Fruit fly (Drosophila melanogaster) whole organism, embryonic: ENCODE data around the gene CG11811.
A peak's percentile ranks its signal among the peaks of the same experiment; 100 is the strongest.

Experiments
- CG10147 ChIP-seq: fragments of 200-800 bp; sonication (Bioruptor generic); optimal IDR thresholded peaks from 2 replicates; lab custom pipeline; 2019; ENCODE audit warnings: missing biosample characterization, mild to moderate bottlenecking, missing genetic modification characterization, moderate library complexity
- CG11093 ChIP-seq: fragments of 200-800 bp; sonication (Bioruptor generic); IDR thresholded peaks from 3 replicates; pipeline ENCODE4 v1.3.6; 2022; ENCODE audit warnings: missing biosample characterization, missing genetic modification characterization
- CG12104 ChIP-seq: fragments of 200-800 bp; sonication (Bioruptor generic); optimal IDR thresholded peaks from 3 replicates; lab custom pipeline; 2016; ENCODE audit warnings: missing biosample characterization, missing genetic modification characterization
- CG1233 ChIP-seq: fragments of 200-800 bp; sonication (Bioruptor generic); optimal IDR thresholded peaks from 4 replicates; lab custom pipeline; 2018; ENCODE audit warnings: missing biosample characterization, mild to moderate bottlenecking, missing genetic modification characterization
- CG13894 ChIP-seq: fragments of 200-800 bp; sonication (Bioruptor generic); optimal IDR thresholded peaks from 3 replicates; lab custom pipeline; 2018; ENCODE audit warnings: missing biosample characterization, mild to moderate bottlenecking, missing genetic modification characterization, moderate library complexity
- CG14050 ChIP-seq: fragments of 200-800 bp; sonication (Bioruptor generic); IDR thresholded peaks from 3 replicates; pipeline ENCODE4 v1.3.6; 2022; ENCODE audit warnings: missing biosample characterization, missing genetic modification characterization
- CG14965 ChIP-seq: fragments of 200-800 bp; sonication (Bioruptor generic); optimal IDR thresholded peaks from 2 replicates; lab custom pipeline; 2016; ENCODE audit warnings: missing biosample characterization, missing genetic modification characterization, borderline replicate concordance
- CG15514 ChIP-seq: fragments of 200-800 bp; sonication (Bioruptor generic); optimal IDR thresholded peaks from 3 replicates; lab custom pipeline; 2017; ENCODE audit warnings: missing biosample characterization, missing genetic modification characterization, mild to moderate bottlenecking, moderate library complexity, missing genetic modification reagents
- CG17829 ChIP-seq: fragments of 200-800 bp; optimal IDR thresholded peaks from 2 replicates; lab custom pipeline; 2019; ENCODE audit warnings: missing biosample characterization, mild to moderate bottlenecking, missing genetic modification characterization, moderate library complexity
- CG31365 ChIP-seq: fragments of 200-800 bp; sonication (Bioruptor generic); optimal IDR thresholded peaks from 2 replicates; lab custom pipeline; 2018; ENCODE audit warnings: missing biosample characterization, mild to moderate bottlenecking, missing genetic modification characterization
- CG4328 ChIP-seq: fragments of 200-800 bp; sonication (Bioruptor generic); optimal IDR thresholded peaks from 3 replicates; lab custom pipeline; 2017; ENCODE audit warnings: missing biosample characterization, missing genetic modification reagents, missing genetic modification characterization
- CG4360 ChIP-seq: fragments of 200-800 bp; sonication (Bioruptor generic); IDR thresholded peaks from 2 replicates; pipeline ENCODE4 v1.3.6; 2022; ENCODE audit warnings: missing biosample characterization, missing genetic modification characterization
- CG6791 ChIP-seq: fragments of 200-800 bp; sonication (Bioruptor generic); IDR thresholded peaks from 3 replicates; pipeline ENCODE4 v1.3.6; 2022; ENCODE audit warnings: missing biosample characterization, missing genetic modification characterization; ENCODE audit not compliant: partially characterized antibody
- CG7271 ChIP-seq: fragments of 200-800 bp; sonication (Bioruptor generic); optimal IDR thresholded peaks from 2 replicates; lab custom pipeline; 2018; ENCODE audit warnings: missing biosample characterization, mild to moderate bottlenecking, missing genetic modification characterization, moderate library complexity
- CG8359 ChIP-seq: fragments of 200-800 bp; sonication (Bioruptor generic); optimal IDR thresholded peaks from 2 replicates; lab custom pipeline; 2017; ENCODE audit warnings: missing biosample characterization, mild to moderate bottlenecking, missing genetic modification characterization, borderline replicate concordance
- Dad ChIP-seq: fragments of 200-800 bp; sonication (Bioruptor generic); optimal IDR thresholded peaks from 3 replicates; lab custom pipeline; 2016; ENCODE audit warnings: missing biosample characterization, missing genetic modification characterization
- Dip2 ChIP-seq: fragments of 200-800 bp; sonication (Bioruptor generic); IDR thresholded peaks from 2 replicates; pipeline ENCODE4 v1.3.6; 2022; ENCODE audit warnings: missing biosample characterization, missing genetic modification characterization
- Dip3 ChIP-seq: fragments of 200-800 bp; sonication (Bioruptor generic); optimal IDR thresholded peaks from 3 replicates; lab custom pipeline; 2016; ENCODE audit warnings: missing biosample characterization, missing genetic modification characterization
- Ets65A ChIP-seq: fragments of 200-800 bp; sonication (Bioruptor generic); peaks from one replicate; lab custom pipeline; 2016; ENCODE audit warnings: missing biosample characterization, missing genetic modification characterization
- HHEX ChIP-seq: fragments of 200-800 bp; sonication (Bioruptor generic); optimal IDR thresholded peaks from 3 replicates; lab custom pipeline; 2017; ENCODE audit warnings: missing biosample characterization, mild to moderate bottlenecking, missing genetic modification characterization, missing genetic modification reagents
- Nf-YB ChIP-seq: fragments of 200-800 bp; sonication (Bioruptor generic); optimal IDR thresholded peaks from 3 replicates; lab custom pipeline; 2019; ENCODE audit warnings: missing biosample characterization, mild to moderate bottlenecking, missing genetic modification characterization, moderate library complexity
- Nf-YC ChIP-seq: fragments of 200-800 bp; optimal IDR thresholded peaks from 3 replicates; lab custom pipeline; 2019; ENCODE audit warnings: missing biosample characterization, mild to moderate bottlenecking, missing genetic modification characterization, moderate library complexity
- Oli ChIP-seq: fragments of 200-800 bp; sonication (Bioruptor generic); optimal IDR thresholded peaks from 2 replicates; lab custom pipeline; 2018; ENCODE audit warnings: missing biosample characterization, mild to moderate bottlenecking, missing genetic modification characterization, moderate library complexity
- Opbp ChIP-seq: fragments of 200-800 bp; sonication (Bioruptor generic); IDR thresholded peaks from 3 replicates; pipeline ENCODE4 v1.3.6; 2022; ENCODE audit warnings: missing biosample characterization, missing genetic modification characterization; ENCODE audit not compliant: partially characterized antibody
- Pdp1 ChIP-seq, 2 experiments: fragments of 200-800 bp; sonication (Bioruptor generic); optimal IDR thresholded peaks; 3 replicates each; lab custom pipeline; 2016; ENCODE audit warnings: missing biosample characterization in 2 of 2, missing genetic modification characterization in 2 of 2, mild to moderate bottlenecking in 1 of 2, moderate library complexity in 1 of 2
- Ptx1 ChIP-seq: fragments of 200-800 bp; sonication (Bioruptor generic); IDR thresholded peaks from 2 replicates; pipeline ENCODE4 v1.3.6; 2022; ENCODE audit warnings: missing biosample characterization, missing genetic modification characterization
- Rfx ChIP-seq: fragments of 200-800 bp; sonication (Bioruptor generic); IDR thresholded peaks from 2 replicates; pipeline ENCODE4 v1.3.6; 2022; ENCODE audit warnings: missing biosample characterization, missing genetic modification characterization
- Side ChIP-seq: fragments of 200-800 bp; sonication (Bioruptor generic); optimal IDR thresholded peaks from 2 replicates; lab custom pipeline; 2016; ENCODE audit warnings: missing biosample characterization, missing genetic modification characterization
- bigmax ChIP-seq: fragments of 200-800 bp; sonication (Bioruptor generic); optimal IDR thresholded peaks from 2 replicates; lab custom pipeline; 2018; ENCODE audit warnings: missing biosample characterization, mild to moderate bottlenecking, missing genetic modification characterization
- caup ChIP-seq: fragments of 200-800 bp; sonication (Bioruptor generic); optimal IDR thresholded peaks from 3 replicates; lab custom pipeline; 2017; ENCODE audit warnings: missing biosample characterization, mild to moderate bottlenecking, missing genetic modification characterization, moderate library complexity; ENCODE audit not compliant: severe bottlenecking
- chm ChIP-seq: fragments of 200-800 bp; sonication (Bioruptor generic); IDR thresholded peaks from 2 replicates; pipeline ENCODE4 v1.3.6; 2022; ENCODE audit warnings: missing biosample characterization, missing genetic modification characterization
- corto ChIP-seq: fragments of 200-800 bp; sonication (Bioruptor generic); optimal IDR thresholded peaks from 2 replicates; lab custom pipeline; 2016; ENCODE audit warnings: missing biosample characterization, mild to moderate bottlenecking, missing genetic modification characterization, moderate library complexity
- crol ChIP-seq: fragments of 200-800 bp; sonication (Bioruptor generic); IDR thresholded peaks from 2 replicates; pipeline ENCODE4 v1.3.6; 2022; ENCODE audit warnings: missing biosample characterization, missing genetic modification characterization
- en ChIP-seq: fragments of 200-800 bp; sonication (Bioruptor generic); optimal IDR thresholded peaks from 2 replicates; lab custom pipeline; 2016; ENCODE audit warnings: missing biosample characterization, missing genetic modification characterization
- fd3F ChIP-seq: fragments of 200-800 bp; sonication (Bioruptor generic); optimal IDR thresholded peaks from 2 replicates; lab custom pipeline; 2018; ENCODE audit warnings: missing biosample characterization, mild to moderate bottlenecking, missing genetic modification characterization, moderate library complexity
- gem ChIP-seq: fragments of 200-800 bp; sonication (Bioruptor generic); optimal IDR thresholded peaks from 2 replicates; lab custom pipeline; 2019; ENCODE audit warnings: missing biosample characterization, mild to moderate bottlenecking, missing genetic modification characterization, moderate library complexity
- gsb-n ChIP-seq: fragments of 200-800 bp; sonication (Bioruptor generic); optimal IDR thresholded peaks from 3 replicates; lab custom pipeline; 2018; ENCODE audit warnings: missing biosample characterization, mild to moderate bottlenecking, missing genetic modification characterization
- hkb ChIP-seq, 2 experiments: fragments of 200-800 bp in 1 of 2; fragments of >200 bp in 1 of 2; sonication (Bioruptor generic) in 1 of 2; IDR thresholded peaks in 1 of 2; optimal IDR thresholded peaks in 1 of 2; 2 replicates each; pipeline versions ENCODE4 v1.3.6 to Lab custom; 2017 to 2022; ENCODE audit warnings: missing biosample characterization in 1 of 2, missing genetic modification characterization in 1 of 2
- jigr1 ChIP-seq: fragments of 200-800 bp; sonication (Bioruptor generic); IDR thresholded peaks from 3 replicates; pipeline ENCODE4 v1.3.6; 2022; ENCODE audit warnings: missing biosample characterization, missing genetic modification characterization
- jing ChIP-seq: fragments of 200-800 bp; sonication (Bioruptor generic); optimal IDR thresholded peaks from 2 replicates; lab custom pipeline; 2018; ENCODE audit warnings: missing biosample characterization, mild to moderate bottlenecking, missing genetic modification characterization
- lola ChIP-seq, 3 experiments: fragments of >200 bp in 2 of 3; fragments of 200-800 bp in 1 of 3; sonication (Bioruptor generic) in 1 of 3; optimal IDR thresholded peaks; 2 replicates each; lab custom pipeline; 2017 to 2019; ENCODE audit warnings: missing biosample characterization in 3 of 3, missing genetic modification characterization in 3 of 3, mild to moderate bottlenecking in 1 of 3, moderate library complexity in 1 of 3
- luna ChIP-seq: fragments of 200-800 bp; sonication (Bioruptor generic); optimal IDR thresholded peaks from 2 replicates; lab custom pipeline; 2016; ENCODE audit warnings: missing biosample characterization, missing genetic modification characterization
- sc ChIP-seq, 3 experiments: fragments of >200 bp in 2 of 3; fragments of 200-800 bp in 1 of 3; sonication (Bioruptor generic) in 1 of 3; optimal IDR thresholded peaks; 2 replicates in 2 of 3; 3 replicates in 1 of 3; lab custom pipeline; 2017; ENCODE audit warnings: mild to moderate bottlenecking in 1 of 3, missing biosample characterization in 1 of 3, missing genetic modification characterization in 1 of 3, missing genetic modification reagents in 1 of 3
- slou ChIP-seq: fragments of 200-800 bp; sonication (Bioruptor generic); optimal IDR thresholded peaks from 3 replicates; lab custom pipeline; 2016; ENCODE audit warnings: missing biosample characterization, missing genetic modification characterization
- tna ChIP-seq: fragments of 200-800 bp; sonication (Bioruptor generic); IDR thresholded peaks from 2 replicates; pipeline ENCODE4 v1.3.6; 2022; ENCODE audit warnings: missing biosample characterization, missing genetic modification characterization; ENCODE audit not compliant: partially characterized antibody
- toy ChIP-seq: fragments of 200-800 bp; sonication (Bioruptor generic); IDR thresholded peaks from 2 replicates; pipeline ENCODE4 v1.3.6; 2022; ENCODE audit warnings: missing biosample characterization, missing genetic modification characterization
- vfl ChIP-seq: fragments of 200-800 bp; sonication (Bioruptor generic); optimal IDR thresholded peaks from 2 replicates; lab custom pipeline; 2016; ENCODE audit warnings: missing biosample characterization, missing genetic modification characterization
- wdn ChIP-seq: fragments of 200-800 bp; sonication (Bioruptor generic); IDR thresholded peaks from 2 replicates; pipeline ENCODE4 v1.3.6; 2022; ENCODE audit warnings: missing biosample characterization, missing genetic modification characterization

The CG11811 gene

dm6 chr3L:10693709-10694403 is 3.0 kb downstream of the CG11811 start, which contains the start of gene ND-13B (continued):
- TF ChIP-seq hkb (optimal IDR thresholded peaks at IDR 0.05; lab: Kevin White, UChicago) (no peak), hkb (GFP tag; IDR thresholded peaks at IDR 0.05; lab: Robert Waterston, UW) (0 out of 2 replicates have a peak, but pooled peaks have one; percentile 14), Dip3 (GFP tag; lab: Kevin White, UChicago) (peak; percentile 10), Dip2 (GFP tag; lab: Robert Waterston, UW) (no peak), Pdp1 (GFP tag; optimal IDR thresholded peaks at IDR 0.05; lab: Kevin White, UChicago) (peak in 1 of 2 experiments; percentile 93), CG4360 (GFP tag; lab: Robert Waterston, UW) (no peak), jigr1 (GFP tag; lab: Robert Waterston, UW) (no peak), toy (GFP tag; lab: Robert Waterston, UW) (no peak), vfl (GFP tag; lab: Kevin White, UChicago) (no peak), wdn (GFP tag; lab: Robert Waterston, UW) (no peak), CG17829 (tag; lab: Kevin White, UChicago) (no peak), CG6791 (GFP tag; lab: Robert Waterston, UW) (peak; percentile 85), CG7271 (tag; lab: Kevin White, UChicago) (no peak), CG14965 (GFP tag; lab: Kevin White, UChicago) (no peak), tna (GFP tag; lab: Robert Waterston, UW) (no peak), CG15514 (GFP tag; lab: Kevin White, UChicago) (peak; percentile 70), fd3F (no peak), CG8359 (GFP tag; lab: Kevin White, UChicago) (no peak), bigmax (GFP tag; lab: Kevin White, UChicago) (no peak), caup (GFP tag; lab: Kevin White, UChicago) (peak; percentile 67), Dad (peak; percentile 33), Oli (tag; lab: Kevin White, UChicago) (no peak), sc (optimal IDR thresholded peaks at IDR 0.05; lab: Kevin White, UChicago) (no peak), sc (GFP tag; optimal IDR thresholded peaks at IDR 0.05; lab: Kevin White, UChicago) (no peak), corto (GFP tag; lab: Kevin White, UChicago) (no peak), CG4328 (GFP tag; lab: Kevin White, UChicago) (no peak), CG1233 (GFP tag; lab: Kevin White, UChicago) (no peak), Side (GFP tag; lab: Kevin White, UChicago) (peak; percentile 0), Nf-YC (tag; lab: Kevin White, UChicago) (no peak), Rfx (peak; percentile 60), crol (GFP tag; lab: Robert Waterston, UW) (no peak), gem (no peak), Opbp (GFP tag; lab: Robert Waterston, UW) (peak; percentile 70; the same call in 1 of the 3 replicates), luna (GFP tag; lab: Kevin White, UChicago) (no peak), gsb-n (no peak), jing (no peak), Ets65A (peak; percentile 95), Ptx1 (GFP tag; lab: Robert Waterston, UW) (no peak), CG10147 (GFP tag; lab: Kevin White, UChicago) (peak; percentile 38), HHEX (GFP tag; lab: Kevin White, UChicago) (peak; percentile 52), en (GFP tag; lab: Kevin White, UChicago) (no peak), CG12104 (GFP tag; lab: Kevin White, UChicago) (no peak), CG13894 (tag; lab: Kevin White, UChicago) (peak; percentile 24), slou (GFP tag; lab: Kevin White, UChicago) (no peak), CG31365 (tag; lab: Kevin White, UChicago) (no peak), CG11093 (GFP tag; lab: Robert Waterston, UW) (no peak), chm (GFP tag; lab: Robert Waterston, UW) (no peak), Nf-YB (GFP tag; lab: Kevin White, UChicago) (no peak), lola (GFP tag; optimal IDR thresholded peaks at IDR 0.05; lab: Kevin White, UChicago) (no peak), CG14050 (GFP tag; lab: Robert Waterston, UW) (no peak)
